Worm (Caenorhabditis elegans): Measurements from ENCODE around the gene pezo-1.
A peak's percentile ranks its signal among the peaks of the same experiment; 100 is the strongest.

pezo-1 gene

DNA sequence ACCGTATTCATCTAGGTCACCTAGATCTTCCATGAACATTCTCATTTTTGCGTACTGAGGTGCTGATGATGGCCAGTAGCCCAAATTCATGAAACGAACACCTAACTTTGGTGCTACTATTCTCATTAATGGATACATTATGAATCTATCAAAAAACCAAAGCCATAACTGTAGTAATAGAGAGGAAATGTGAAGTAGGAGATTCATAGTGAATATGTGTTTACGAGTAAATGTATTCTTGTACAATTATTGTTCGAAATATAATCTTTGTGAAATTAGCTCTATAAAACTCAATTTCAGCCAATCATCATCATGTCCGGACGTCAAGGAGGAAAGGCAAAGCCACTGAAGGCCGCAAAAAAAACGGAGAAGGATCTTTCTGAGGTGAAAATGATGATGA is 47.2 kb downstream of the pezo-1 start, which contains the start of the genes F49C12.11 and nemt-1:
Gene F49C12.11, plus strand, starts transcription at position 301 of the 400 bp plus-strand sequence.
Gene nemt-1, minus strand, starts transcription at position 360 of the 400 bp plus-strand sequence.
- no peak for TF ChIP-seq attf-4 (tag; optimal IDR thresholded peaks at IDR 0.05)
- no peak for TF ChIP-seq lin-29 (GFP tag; IDR thresholded peaks at IDR 0.05)
- no peak for TF ChIP-seq pqm-1 (tag; optimal IDR thresholded peaks at IDR 0.05)
- TF ChIP-seq sdz-12 (GFP tag; optimal IDR thresholded peaks at IDR 0.05) = no peak

DNA sequence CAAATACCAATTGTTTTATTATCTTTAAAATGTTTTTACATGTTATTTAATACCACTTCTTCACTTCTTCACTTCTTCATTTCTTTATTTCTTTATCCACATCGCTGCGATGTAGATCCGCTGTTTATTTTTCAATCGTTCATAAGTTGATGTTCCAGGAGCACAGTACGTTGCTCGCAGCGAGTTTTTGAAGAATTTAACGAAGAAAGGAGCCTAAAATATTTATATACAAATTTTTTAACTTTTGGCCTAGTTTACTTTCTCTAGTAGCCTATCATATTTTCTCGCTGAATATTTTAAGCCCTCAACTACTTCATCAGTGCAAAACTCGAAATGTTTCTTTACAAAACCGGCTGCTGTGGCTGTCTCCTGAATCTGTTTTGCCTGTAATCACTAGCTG is 48.2 kb downstream of the pezo-1 start:
- TF ChIP-seq aha-1 (tag) (peak; percentile 75), lin-38 (GFP tag; IDR thresholded peaks at IDR 0.05) (peak; percentile 55), F10B5.3 (tag; optimal IDR thresholded peaks at IDR 0.05) (no peak), mdt-29 (GFP tag; IDR thresholded peaks at IDR 0.05) (no peak)

DNA sequence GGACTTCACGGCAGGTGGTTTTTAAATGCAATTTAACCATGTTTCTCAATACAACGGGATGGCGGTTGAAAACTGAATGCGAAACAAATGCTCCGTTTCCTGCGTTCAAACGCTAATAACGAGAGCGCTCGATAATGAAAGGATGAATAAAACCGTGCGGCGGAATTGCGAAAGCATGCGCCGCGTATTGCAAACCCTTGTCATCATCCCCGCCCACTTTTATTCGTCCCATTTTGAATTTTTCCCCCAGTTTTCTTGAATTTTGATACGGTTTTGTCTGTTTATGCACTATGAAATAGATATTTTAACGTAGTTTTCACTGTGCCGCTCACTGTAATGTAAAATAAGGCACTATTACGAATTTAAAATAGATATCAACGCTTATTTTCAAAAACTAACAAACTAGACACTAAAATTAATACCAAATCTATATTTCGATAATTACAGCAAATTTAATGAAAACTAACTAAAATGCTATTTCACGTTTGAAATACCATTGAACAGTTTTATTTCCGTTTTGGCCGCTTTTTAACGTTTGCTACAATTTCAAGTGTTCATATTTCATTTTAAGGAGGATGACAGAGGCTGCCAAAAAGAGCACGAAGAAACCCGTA is 50.1 kb downstream of the pezo-1 start, which contains the start of the genes F49C12.9 and rpn-7:
Gene F49C12.9, minus strand, starts transcription at position 148 of the 614 bp plus-strand sequence.
Gene rpn-7, plus strand, starts transcription at position 564 of the 614 bp plus-strand sequence.
- TF ChIP-seq snpc-4 (tag; optimal IDR thresholded peaks at IDR 0.05) (no peak), unc-62 (GFP tag; optimal IDR thresholded peaks at IDR 0.05 in 1 of 2) (peak in 1 of 2 experiments; percentile 21), unc-62 (tag; optimal IDR thresholded peaks at IDR 0.05) (no peak), unc-130 (GFP tag; optimal IDR thresholded peaks at IDR 0.05) (no peak), rbr-2 (tag; optimal IDR thresholded peaks at IDR 0.05) (peak; percentile 19), dpl-1 (GFP tag; optimal IDR thresholded peaks at IDR 0.05) (peak; percentile 47), unc-39 (tag; optimal IDR thresholded peaks at IDR 0.05) (no peak), nhr-42 (GFP tag; IDR thresholded peaks at IDR 0.05) (no peak), nhr-11 (tag; optimal IDR thresholded peaks at IDR 0.05) (no peak), tag-97 (GFP tag; IDR thresholded peaks at IDR 0.05) (no peak), R02D3.7 (tag; optimal IDR thresholded peaks at IDR 0.05) (no peak), mdt-29 (GFP tag; IDR thresholded peaks at IDR 0.05) (no peak), ztf-11 (tag; optimal IDR thresholded peaks at IDR 0.05) (no peak), daf-16 (GFP tag; optimal IDR thresholded peaks at IDR 0.05) (no peak), daf-16 (tag; optimal IDR thresholded peaks at IDR 0.05) (peak; percentile 12), nhr-111 (GFP tag; optimal IDR thresholded peaks at IDR 0.05) (no peak), nhr-28 (tag; optimal IDR thresholded peaks at IDR 0.05) (no peak), F44E2.7 (GFP tag; IDR thresholded peaks at IDR 0.05) (no peak), egl-27 (tag; optimal IDR thresholded peaks at IDR 0.05) (no peak), nhr-48 (tag; optimal IDR thresholded peaks at IDR 0.05) (no peak), lim-7 (GFP tag; IDR thresholded peaks at IDR 0.05) (no peak), T20F7.1 (GFP tag; optimal IDR thresholded peaks at IDR 0.05) (peak; percentile 3), zip-2 (tag; optimal IDR thresholded peaks at IDR 0.05) (no peak), nhr-77 (tag; optimal IDR thresholded peaks at IDR 0.05) (no peak), dmd-9 (GFP tag; IDR thresholded peaks at IDR 0.05) (no peak), lin-38 (GFP tag; IDR thresholded peaks at IDR 0.05) (no peak), ctbp-1 (GFP tag; IDR thresholded peaks at IDR 0.05) (0 out of 2 replicates have a peak, but pooled peaks have one; percentile 9), hlh-11 (tag; optimal IDR thresholded peaks at IDR 0.05) (peak; percentile 30), snpc-1.2 (GFP tag; IDR thresholded peaks at IDR 0.05) (peak; percentile 45; the same call in 1 of the 2 replicates), fos-1 (tag; optimal IDR thresholded peaks at IDR 0.05) (no peak), zag-1 (tag; optimal IDR thresholded peaks at IDR 0.05) (no peak), lin-1 (GFP tag; IDR thresholded peaks at IDR 0.05) (no peak), ztf-7 (tag; optimal IDR thresholded peaks at IDR 0.05) (no peak), nhr-25 (tag; optimal IDR thresholded peaks at IDR 0.05; ENCODE audit: borderline replicate concordance, insufficient read depth) (no peak), hif-1 (tag; optimal IDR thresholded peaks at IDR 0.05) (no peak), mes-2 (tag; optimal IDR thresholded peaks at IDR 0.05; ENCODE audit: poor library complexity, severe bottlenecking) (peak; percentile 83), jun-1 (tag; optimal IDR thresholded peaks at IDR 0.05) (no peak), ZK546.5 (tag; optimal IDR thresholded peaks at IDR 0.05) (no peak), ces-1 (GFP tag; optimal IDR thresholded peaks at IDR 0.05) (no peak), T26A8.4 (GFP tag; IDR thresholded peaks at IDR 0.05) (no peak), fkh-10 (GFP tag; optimal IDR thresholded peaks at IDR 0.05) (peak; percentile 19), dve-1 (tag; optimal IDR thresholded peaks at IDR 0.05; ENCODE audit: insufficient read depth) (peak; percentile 19), aha-1 (tag) (no peak)

All from whole organism, L4 larva.